Fruit fly (Drosophila melanogaster) whole organism: ENCODE measurements around the gene CG4017.

ENCODE experiments used
- Dll ChIP-seq: fragments of >200 bp; optimal IDR thresholded peaks from 2 replicates; lab custom pipeline; 2017
- EcR ChIP-seq, 2 experiments: fragments of >200 bp; optimal IDR thresholded peaks; 2 replicates each; lab custom pipeline; 2017; ENCODE audit warnings: missing biosample characterization in 2 of 2, missing genetic modification characterization in 2 of 2, missing genetic modification reagents in 2 of 2
- psq ChIP-seq: fragments of >200 bp; optimal IDR thresholded peaks from 2 replicates; lab custom pipeline; 2017

DNA sequence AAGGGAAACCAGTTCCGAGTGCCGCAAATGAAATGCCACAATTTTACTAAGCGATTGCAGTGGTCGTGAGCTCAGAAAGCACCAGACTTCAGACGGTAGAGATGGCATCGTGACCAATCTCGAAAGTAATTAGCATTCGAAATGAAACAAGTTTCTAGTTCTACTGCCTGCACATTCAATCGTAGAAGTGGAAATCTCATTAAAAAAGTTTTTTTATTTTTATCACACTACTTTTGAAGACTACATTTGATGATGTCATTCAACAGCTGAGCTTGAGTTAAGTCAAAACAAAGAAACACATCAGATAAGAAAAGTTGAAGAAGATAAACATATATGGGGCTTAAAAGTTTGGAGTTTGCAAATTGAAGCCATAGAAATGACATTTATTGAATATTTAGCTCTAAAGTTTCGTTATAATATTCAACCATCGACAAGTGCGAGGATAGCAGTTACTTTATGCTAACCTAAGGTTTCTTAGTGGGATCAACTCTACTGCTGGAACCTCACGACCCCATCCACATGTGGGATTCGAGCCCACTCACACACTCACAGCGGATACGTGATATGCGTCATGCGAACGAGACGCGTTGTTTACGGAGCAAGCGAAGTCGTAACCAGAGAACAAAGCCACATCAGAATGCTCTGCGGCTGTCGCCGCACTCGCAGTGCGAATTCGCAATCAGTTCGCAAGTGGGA lies 30.7 kb upstream of the CG4017 start, which contains the start of gene CG13117:
- no peak for TF ChIP-seq psq
- TF ChIP-seq EcR (GFP tag; optimal IDR thresholded peaks at IDR 0.05; lab: Kevin White, UChicago): no peak
- no peak for TF ChIP-seq Dll (lab: Kevin White, UChicago)
